Fruit fly (Drosophila melanogaster): ENCODE results near the gene CG1737.

Gene CG1737

dm6 chrX:11325175-11325768, 25.1 kb upstream of the CG1737 start, which contains the start of gene Gapvd1:
Gapvd1 (plus strand) TSS chrX:11325385.
- TF ChIP-seq CG14711 (tag; optimal IDR thresholded peaks at IDR 0.05) (peak; percentile 21), CG7101 (tag; optimal IDR thresholded peaks at IDR 0.05) (peak; percentile 14), cic (GFP tag; optimal IDR thresholded peaks at IDR 0.05) (no peak), CG11617 (GFP tag; optimal IDR thresholded peaks at IDR 0.05) (peak; percentile 12), ovo (GFP tag; optimal IDR thresholded peaks at IDR 0.05) (no peak), pad (GFP tag; optimal IDR thresholded peaks at IDR 0.05) (no peak), CG33017 (tag; optimal IDR thresholded peaks at IDR 0.05) (no peak), tj (GFP tag; optimal IDR thresholded peaks at IDR 0.05) (no peak), Mnt (GFP tag; optimal IDR thresholded peaks at IDR 0.05) (peak; percentile 78), Crg-1 (GFP tag; optimal IDR thresholded peaks at IDR 0.05) (no peak), Hr96 (GFP tag; optimal IDR thresholded peaks at IDR 0.05) (no peak), CG1620 (GFP tag; optimal IDR thresholded peaks at IDR 0.05) (peak; percentile 20), bab1 (GFP tag; optimal IDR thresholded peaks at IDR 0.05) (peak; percentile 59)

dm6 chrX:11326213-11326731, 24.1 kb upstream of the CG1737 start:
- TF ChIP-seq CG7101 (tag; optimal IDR thresholded peaks at IDR 0.05) = peak; percentile 84
- peak; percentile 73 for TF ChIP-seq CG7045 (GFP tag; optimal IDR thresholded peaks at IDR 0.05)
- TF ChIP-seq Crg-1 (GFP tag; optimal IDR thresholded peaks at IDR 0.05) = peak; percentile 72
- peak; percentile 59 for TF ChIP-seq CG1620 (GFP tag; optimal IDR thresholded peaks at IDR 0.05)
- TF ChIP-seq pad (GFP tag; optimal IDR thresholded peaks at IDR 0.05) = peak; percentile 65
- TF ChIP-seq ovo (GFP tag; optimal IDR thresholded peaks at IDR 0.05) = peak; percentile 91
- no peak for TF ChIP-seq CG5204 (GFP tag; optimal IDR thresholded peaks at IDR 0.05)
- TF ChIP-seq Clk (GFP tag; optimal IDR thresholded peaks at IDR 0.05) = peak; percentile 28
- TF ChIP-seq CG12768 (GFP tag; optimal IDR thresholded peaks at IDR 0.05) = peak; percentile 78
- TF ChIP-seq cic (GFP tag; optimal IDR thresholded peaks at IDR 0.05) = peak; percentile 49
- TF ChIP-seq CG33017 (tag; optimal IDR thresholded peaks at IDR 0.05) = peak; percentile 81
- peak; percentile 96 for TF ChIP-seq kay (GFP tag; ENCODE audit: borderline replicate concordance)
- TF ChIP-seq Hr96 (GFP tag; optimal IDR thresholded peaks at IDR 0.05) = no peak
- peak; percentile 72 for TF ChIP-seq CG14711 (tag; optimal IDR thresholded peaks at IDR 0.05)
- no peak for TF ChIP-seq toe (GFP tag; optimal IDR thresholded peaks at IDR 0.05)
- no peak for TF ChIP-seq cnc (optimal IDR thresholded peaks at IDR 0.05)
- TF ChIP-seq Mnt (GFP tag; optimal IDR thresholded peaks at IDR 0.05) = peak; percentile 66
- peak; percentile 59 for TF ChIP-seq tj (GFP tag; optimal IDR thresholded peaks at IDR 0.05)
- TF ChIP-seq CG11617 (GFP tag; optimal IDR thresholded peaks at IDR 0.05) = peak; percentile 83
- TF ChIP-seq bab1 (GFP tag; optimal IDR thresholded peaks at IDR 0.05) = peak; percentile 77

dm6 chrX:11338047-11338747, 12.2 kb upstream of the CG1737 start:
- TF ChIP-seq Hr96 (GFP tag; optimal IDR thresholded peaks at IDR 0.05) (no peak), CG14711 (tag; optimal IDR thresholded peaks at IDR 0.05) (peak; percentile 2), ovo (GFP tag; optimal IDR thresholded peaks at IDR 0.05) (no peak), CG7045 (GFP tag; optimal IDR thresholded peaks at IDR 0.05) (peak; percentile 20), cnc (optimal IDR thresholded peaks at IDR 0.05) (no peak), Clk (GFP tag; optimal IDR thresholded peaks at IDR 0.05) (no peak), tj (GFP tag; optimal IDR thresholded peaks at IDR 0.05) (peak; percentile 4), CG7101 (tag; optimal IDR thresholded peaks at IDR 0.05) (no peak), bab1 (GFP tag; optimal IDR thresholded peaks at IDR 0.05) (peak; percentile 22), Mnt (GFP tag; optimal IDR thresholded peaks at IDR 0.05) (no peak), toe (GFP tag; optimal IDR thresholded peaks at IDR 0.05) (no peak), CG12768 (GFP tag; optimal IDR thresholded peaks at IDR 0.05) (no peak), CG11617 (GFP tag; optimal IDR thresholded peaks at IDR 0.05) (peak; percentile 13), Crg-1 (GFP tag; optimal IDR thresholded peaks at IDR 0.05) (no peak)

- TF ChIP-seq Hr96 (GFP tag; optimal IDR thresholded peaks at IDR 0.05) = no peak
- no peak for TF ChIP-seq cic (GFP tag; optimal IDR thresholded peaks at IDR 0.05)
- peak; percentile 55 for TF ChIP-seq Crg-1 (GFP tag; optimal IDR thresholded peaks at IDR 0.05)
- TF ChIP-seq CG1620 (GFP tag; optimal IDR thresholded peaks at IDR 0.05) = peak; percentile 90
- peak; percentile 75 for TF ChIP-seq Mnt (GFP tag; optimal IDR thresholded peaks at IDR 0.05)
- TF ChIP-seq ovo (GFP tag; optimal IDR thresholded peaks at IDR 0.05) = peak; percentile 53
- no peak for TF ChIP-seq CG7045 (GFP tag; optimal IDR thresholded peaks at IDR 0.05)
- TF ChIP-seq kay (GFP tag; ENCODE audit: borderline replicate concordance) = no peak
- peak; percentile 63 for TF ChIP-seq tj (GFP tag; optimal IDR thresholded peaks at IDR 0.05)
- no peak for TF ChIP-seq cnc (optimal IDR thresholded peaks at IDR 0.05)
- TF ChIP-seq CG33017 (tag; optimal IDR thresholded peaks at IDR 0.05) = no peak
- peak; percentile 72 for TF ChIP-seq toe (GFP tag; optimal IDR thresholded peaks at IDR 0.05)
- TF ChIP-seq CG14711 (tag; optimal IDR thresholded peaks at IDR 0.05) = peak; percentile 31
- peak; percentile 69 for TF ChIP-seq CG7101 (tag; optimal IDR thresholded peaks at IDR 0.05)
- no peak for TF ChIP-seq Clk (GFP tag; optimal IDR thresholded peaks at IDR 0.05)
- peak; percentile 54 for TF ChIP-seq bab1 (GFP tag; optimal IDR thresholded peaks at IDR 0.05)
- TF ChIP-seq CG12768 (GFP tag; optimal IDR thresholded peaks at IDR 0.05) = no peak
- no peak for TF ChIP-seq CG5204 (GFP tag; optimal IDR thresholded peaks at IDR 0.05)
- TF ChIP-seq CG11617 (GFP tag; optimal IDR thresholded peaks at IDR 0.05) = peak; percentile 41
- peak; percentile 23 for TF ChIP-seq pad (GFP tag; optimal IDR thresholded peaks at IDR 0.05)
These were observed 11.2 kb upstream of the CG1737 start for dm6 chrX:11338973-11339867.

All from whole organism, adult.